Worm (Caenorhabditis elegans): ENCODE data around the gene F28C1.3.

DNA sequence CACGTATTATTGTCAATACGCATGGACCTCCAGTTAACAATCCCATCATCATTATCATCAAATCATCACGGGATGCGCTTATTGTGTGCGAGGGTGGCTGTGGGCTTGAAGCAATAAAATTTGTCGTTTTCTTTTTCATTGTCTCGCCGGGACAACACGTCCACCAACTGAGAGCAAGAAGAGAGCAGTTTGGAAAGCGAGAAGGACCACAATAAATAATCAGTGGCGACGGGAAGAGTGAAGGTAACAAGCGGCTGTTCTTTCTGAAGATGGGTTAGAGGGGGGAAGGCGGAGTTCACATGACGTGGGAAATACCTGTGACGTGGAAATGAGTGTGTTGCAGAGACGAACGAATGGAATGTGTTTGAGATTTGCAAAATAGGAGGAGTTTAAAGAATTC, 50.3 kb downstream of the F28C1.3 start:
- TF ChIP-seq hlh-6 (tag; optimal IDR thresholded peaks at IDR 0.05) = no peak
- TF ChIP-seq nhr-11 (tag; optimal IDR thresholded peaks at IDR 0.05) = no peak
- TF ChIP-seq lin-11 (tag; optimal IDR thresholded peaks at IDR 0.05) = no peak
- TF ChIP-seq ttx-3 (tag; optimal IDR thresholded peaks at IDR 0.05) = no peak
- no peak for TF ChIP-seq F13H6.1 (tag; optimal IDR thresholded peaks at IDR 0.05)
- TF ChIP-seq elt-2 (tag; optimal IDR thresholded peaks at IDR 0.05) = no peak
- TF ChIP-seq pax-1 (tag; optimal IDR thresholded peaks at IDR 0.05) = no peak
- TF ChIP-seq nfya-1 (tag; optimal IDR thresholded peaks at IDR 0.05) = no peak
- TF ChIP-seq ceh-34 (tag; optimal IDR thresholded peaks at IDR 0.05) = peak; percentile 0
- peak; percentile 88 for TF ChIP-seq rnt-1 (tag; optimal IDR thresholded peaks at IDR 0.05)

All from whole organism, late embryonic.